Worm (Caenorhabditis elegans) whole organism, early embryonic: ENCODE results near the gene ZK813.4.

Experiments used
- aly-1 ChIP-seq: sonication (generic microtip); optimal IDR thresholded peaks from 2 replicates; lab custom pipeline; 2016; ENCODE audit warnings: missing genetic modification characterization, missing compliant biosample characterization
- ets-7 ChIP-seq: sonication (generic microtip); optimal IDR thresholded peaks from 2 replicates; lab custom pipeline; 2016; ENCODE audit warnings: missing genotype, missing genetic modification characterization, missing compliant biosample characterization
- hmg-4 ChIP-seq: fragments of 200-800 bp; sonication (Bioruptor generic); optimal IDR thresholded peaks from 2 replicates; lab custom pipeline; 2018; ENCODE audit warnings: mild to moderate bottlenecking, missing genetic modification characterization, missing compliant biosample characterization
- pes-1 ChIP-seq: fragments of 200-800 bp; sonication (Bioruptor generic); IDR thresholded peaks from 2 replicates; pipeline ENCODE4 v1.3.6; 2022; ENCODE audit warnings: missing genetic modification reagents, missing genetic modification characterization, missing compliant biosample characterization
- scrt-1 ChIP-seq: fragments of 200-800 bp; sonication (Bioruptor generic); IDR thresholded peaks from 2 replicates; pipeline ENCODE4 v1.3.6; 2022; ENCODE audit warnings: missing genetic modification characterization, missing compliant biosample characterization
- tbx-11 ChIP-seq: fragments of 200-800 bp; sonication (Bioruptor generic); IDR thresholded peaks from 2 replicates; pipeline ENCODE4 v1.3.6; 2022; ENCODE audit warnings: missing genetic modification characterization, missing compliant biosample characterization

DNA sequence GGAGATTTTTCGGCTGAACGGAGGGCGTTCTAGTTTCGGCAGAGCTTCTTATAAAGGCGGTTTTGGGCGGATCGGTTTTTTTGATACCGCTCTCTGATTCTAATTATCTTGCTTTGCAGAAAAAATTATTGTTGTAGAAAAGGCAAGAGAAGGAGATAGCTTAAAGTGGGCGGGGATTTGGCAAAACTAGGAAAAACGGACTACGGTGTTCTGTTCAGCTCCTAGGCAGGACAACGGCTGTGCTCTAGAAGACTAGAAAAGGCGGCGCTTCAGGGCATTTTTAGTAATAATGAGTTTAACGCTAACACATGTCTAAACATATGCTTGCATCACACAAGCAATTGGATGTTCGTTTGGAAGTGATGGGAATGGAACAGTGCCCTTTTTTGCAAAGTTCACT lies 10.8 kb downstream of the ZK813.4 start, which contains the start of gene C04F6.7:
- TF ChIP-seq ets-7 (tag; lab: Kevin White, UChicago), result no peak
- TF ChIP-seq aly-1 (tag; lab: Kevin White, UChicago), result no peak
- TF ChIP-seq scrt-1 (GFP tag; lab: Robert Waterston, UW), result no peak
- no peak for TF ChIP-seq tbx-11 (GFP tag; lab: Robert Waterston, UW)
- TF ChIP-seq hmg-4 (GFP tag; lab: Kevin White, UChicago), result no peak
- no peak for TF ChIP-seq pes-1 (GFP tag; lab: Robert Waterston, UW)
